Fruit fly (Drosophila melanogaster) whole organism, wandering third instar larva: ENCODE results near the gene scu.

Experiments used
- Hr78 ChIP-seq: fragments of >200 bp; optimal IDR thresholded peaks from 2 replicates; lab custom pipeline; 2017; ENCODE audit warnings: missing biosample characterization, missing genetic modification characterization
- Myc ChIP-seq: fragments of >200 bp; optimal IDR thresholded peaks from 2 replicates; lab custom pipeline; 2017
- OdsH ChIP-seq: fragments of 200-800 bp; sonication (Bioruptor generic); optimal IDR thresholded peaks from 2 replicates; lab custom pipeline; 2016; ENCODE audit warnings: missing biosample characterization, mild to moderate bottlenecking, missing genetic modification characterization
- dsf ChIP-seq: sonication (Bioruptor generic); optimal IDR thresholded peaks from 2 replicates; lab custom pipeline; 2016; ENCODE audit warnings: missing biosample characterization, missing genetic modification characterization, borderline replicate concordance
- ey ChIP-seq: fragments of 200-800 bp; sonication (Bioruptor generic); optimal IDR thresholded peaks from 2 replicates; lab custom pipeline; 2016; ENCODE audit warnings: missing biosample characterization, missing genetic modification characterization
- foxo ChIP-seq, 2 experiments: fragments of 200-800 bp; sonication (Bioruptor generic); optimal IDR thresholded peaks; 2 replicates in 1 of 2; 3 replicates in 1 of 2; lab custom pipeline; 2016 to 2017; ENCODE audit warnings: missing biosample characterization in 2 of 2, missing genetic modification characterization in 2 of 2
- h ChIP-seq: fragments of 200-800 bp; sonication (Bioruptor generic); optimal IDR thresholded peaks from 3 replicates; lab custom pipeline; 2016; ENCODE audit warnings: missing biosample characterization, mild to moderate bottlenecking, missing genetic modification characterization
- lola ChIP-seq: fragments of >200 bp; optimal IDR thresholded peaks from 2 replicates; lab custom pipeline; 2017; ENCODE audit warnings: missing biosample characterization, missing genetic modification characterization
- pan ChIP-seq: fragments of >200 bp; optimal IDR thresholded peaks from 2 replicates; lab custom pipeline; 2017
- woc ChIP-seq: sonication (Bioruptor generic); optimal IDR thresholded peaks from 2 replicates; lab custom pipeline; 2016; ENCODE audit warnings: missing biosample characterization, mild to moderate bottlenecking, missing genetic modification characterization

dm6 chrX:18138297-18138696 is 47.2 kb downstream of the scu start, which contains the start of gene CG43229:
- TF ChIP-seq ey (GFP tag; lab: Kevin White, UChicago) (no peak), Hr78 (no peak), pan (no peak), foxo (GFP tag; optimal IDR thresholded peaks at IDR 0.05; lab: Kevin White, UChicago) (no peak), lola (no peak), dsf (no peak), woc (no peak), OdsH (GFP tag; lab: Kevin White, UChicago) (no peak), h (GFP tag; lab: Kevin White, UChicago) (no peak), Myc (no peak)
